Fruit fly (Drosophila melanogaster): ENCODE measurements around the gene Osi8.

- no peak for TF ChIP-seq CG8478 (optimal IDR thresholded peaks at IDR 0.05)
- TF ChIP-seq CTCF (optimal IDR thresholded peaks at IDR 0.05) = no peak
Measured at dm6 chr3R:6241289-6241688, 13.7 kb upstream of the Osi8 start.
